Worm (Caenorhabditis elegans) whole organism, L2 larva: Measurements from ENCODE around the gene fig-1.
A peak's percentile ranks its signal among the peaks of the same experiment; 100 is the strongest.

Experiments used
- C34F6.9 ChIP-seq: fragments of 150-350 bp; optimal IDR thresholded peaks from 2 replicates; lab custom pipeline; 2014; ENCODE audit warnings: missing biosample characterization, missing genetic modification characterization
- F13H6.1 ChIP-seq: sonication (generic microtip); optimal IDR thresholded peaks from 2 replicates; lab custom pipeline; 2016; ENCODE audit warnings: missing genetic modification characterization, missing compliant biosample characterization
- R02D3.7 ChIP-seq: fragments of 150-350 bp; optimal IDR thresholded peaks from 2 replicates; lab custom pipeline; 2014; ENCODE audit warnings: missing biosample characterization, missing genetic modification characterization
- Y55F3AM.14 ChIP-seq: fragments of 200-800 bp; sonication (Bioruptor generic); optimal IDR thresholded peaks from 2 replicates; lab custom pipeline; 2018; ENCODE audit warnings: mild to moderate bottlenecking, missing genetic modification characterization, missing compliant biosample characterization
- ceh-16 ChIP-seq: fragments of 150-350 bp; optimal IDR thresholded peaks from 2 replicates; lab custom pipeline; 2014; ENCODE audit warnings: missing biosample characterization, missing genetic modification characterization
- crh-2 ChIP-seq: sonication (generic microtip); optimal IDR thresholded peaks from 2 replicates; lab custom pipeline; 2017; ENCODE audit warnings: missing biosample characterization, missing genetic modification characterization
- elt-1 ChIP-seq: fragments of 150-350 bp; optimal IDR thresholded peaks from 2 replicates; lab custom pipeline; 2014; ENCODE audit warnings: missing biosample characterization, missing genetic modification characterization
- fos-1 ChIP-seq: fragments of 150-350 bp; optimal IDR thresholded peaks from 2 replicates; lab custom pipeline; 2014; ENCODE audit warnings: missing biosample characterization, missing genetic modification characterization
- gmeb-1 ChIP-seq: fragments of 150-350 bp; optimal IDR thresholded peaks from 2 replicates; lab custom pipeline; 2014; ENCODE audit warnings: missing biosample characterization, missing genetic modification characterization
- nhr-11 ChIP-seq: fragments of 150-350 bp; optimal IDR thresholded peaks from 2 replicates; lab custom pipeline; 2014; ENCODE audit warnings: missing biosample characterization, missing genetic modification characterization
- nhr-21 ChIP-seq: fragments of 150-350 bp; optimal IDR thresholded peaks from 2 replicates; lab custom pipeline; 2014; ENCODE audit warnings: missing biosample characterization, missing genetic modification characterization
- nhr-6 ChIP-seq: fragments of 150-350 bp; optimal IDR thresholded peaks from 2 replicates; lab custom pipeline; 2014; ENCODE audit warnings: missing biosample characterization, missing genetic modification characterization
- nhr-77 ChIP-seq: fragments of 150-350 bp; optimal IDR thresholded peaks from 2 replicates; lab custom pipeline; 2014; ENCODE audit warnings: missing biosample characterization, missing genetic modification characterization
- sma-3 ChIP-seq: sonication (generic microtip); optimal IDR thresholded peaks from 2 replicates; lab custom pipeline; 2016; ENCODE audit warnings: missing genetic modification reagents, missing genetic modification characterization, missing compliant biosample characterization
- sma-9 ChIP-seq, 2 experiments: fragments of 150-350 bp in 1 of 2; sonication (generic microtip) in 1 of 2; optimal IDR thresholded peaks; 2 replicates each; lab custom pipeline; 2014 to 2016; ENCODE audit warnings: missing genetic modification characterization in 2 of 2, mild to moderate bottlenecking in 1 of 2, missing biosample characterization in 1 of 2, missing compliant biosample characterization in 1 of 2, missing genetic modification reagents in 1 of 2, moderate library complexity in 1 of 2
- snpc-4 ChIP-seq: fragments of 150-350 bp; optimal IDR thresholded peaks from 2 replicates; lab custom pipeline; 2014; ENCODE audit warnings: missing biosample characterization, missing genetic modification characterization
- unc-39 ChIP-seq: fragments of 150-350 bp; optimal IDR thresholded peaks from 2 replicates; lab custom pipeline; 2014; ENCODE audit warnings: missing biosample characterization, missing genetic modification characterization
- unc-55 ChIP-seq: fragments of 150-350 bp; sonication (generic microtip); optimal IDR thresholded peaks from 3 replicates; lab custom pipeline; 2014; ENCODE audit warnings: missing biosample characterization, missing genetic modification reagents, missing genetic modification characterization
- zag-1 ChIP-seq: fragments of 150-350 bp; optimal IDR thresholded peaks from 2 replicates; lab custom pipeline; 2014; ENCODE audit warnings: missing biosample characterization, missing genetic modification characterization
- ztf-1 ChIP-seq: fragments of 200-800 bp; sonication (Bioruptor generic); conservative IDR thresholded peaks from 2 replicates; pipeline ENCODE4 v1.3.6; 2022; ENCODE audit warnings: missing genetic modification characterization, missing compliant biosample characterization
- ztf-11 ChIP-seq: sonication (generic microtip); optimal IDR thresholded peaks from 2 replicates; lab custom pipeline; 2017; ENCODE audit warnings: missing biosample characterization, missing genetic modification characterization
- ztf-4 ChIP-seq: fragments of 150-350 bp; optimal IDR thresholded peaks from 2 replicates; lab custom pipeline; 2014; ENCODE audit warnings: missing biosample characterization, missing genetic modification characterization

Gene fig-1

DNA sequence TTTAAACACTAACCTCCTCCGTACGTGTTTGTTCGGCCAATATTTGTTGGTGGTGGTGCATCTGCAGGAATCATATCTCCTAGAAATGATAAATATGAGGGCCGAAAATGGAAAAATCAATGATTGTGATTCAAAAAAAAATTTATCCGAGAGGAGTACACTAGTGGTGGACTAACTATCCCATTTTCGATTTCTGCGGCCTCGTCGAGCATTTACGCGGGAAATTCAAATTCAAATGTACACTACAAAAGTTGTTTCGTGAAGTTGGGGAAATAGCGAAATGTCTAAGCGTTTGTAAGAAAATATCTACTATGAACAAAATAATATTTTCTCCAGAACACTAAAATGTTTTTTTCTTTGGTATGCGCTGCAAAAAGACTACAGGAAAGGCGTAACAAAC is 48.3 kb upstream of the fig-1 start (continued):
- TF ChIP-seq F13H6.1 (tag; lab: Kevin White, UChicago) (peak; percentile 57), nhr-6 (peak; percentile 17), elt-1 (tag; lab: Kevin White, UChicago) (no peak), ceh-16 (tag; lab: Kevin White, UChicago) (no peak), fos-1 (tag; lab: Kevin White, UChicago) (peak; percentile 24)

DNA sequence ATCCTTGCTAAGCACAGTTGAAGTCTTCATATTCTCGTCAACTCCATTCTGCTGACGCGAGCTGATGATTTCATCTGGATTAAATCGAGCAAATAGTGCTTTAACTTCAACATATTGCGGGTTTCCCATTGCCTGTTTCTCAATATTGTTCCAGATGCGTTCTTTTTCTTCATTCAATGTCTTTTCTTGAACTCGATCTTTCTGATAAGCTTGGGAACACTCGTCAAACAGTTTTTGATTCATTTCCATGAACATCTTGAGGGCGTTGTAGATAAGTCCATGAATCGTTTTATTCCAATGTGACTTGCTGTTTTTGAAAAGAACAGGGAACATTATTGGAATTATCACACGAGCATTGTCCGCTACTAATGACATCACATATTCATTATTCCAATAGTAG is 46.7 kb upstream of the fig-1 start:
- no peak for TF ChIP-seq nhr-11
- TF ChIP-seq Y55F3AM.14 (GFP tag; lab: Kevin White, UChicago): no peak
- no peak for TF ChIP-seq gmeb-1
- no peak for TF ChIP-seq sma-9 (GFP tag; optimal IDR thresholded peaks at IDR 0.05; lab: Kevin White, UChicago)
- no peak for TF ChIP-seq sma-9 (tag; optimal IDR thresholded peaks at IDR 0.05; lab: Kevin White, UChicago)
- TF ChIP-seq, all 48 proteins: peak for 0

DNA sequence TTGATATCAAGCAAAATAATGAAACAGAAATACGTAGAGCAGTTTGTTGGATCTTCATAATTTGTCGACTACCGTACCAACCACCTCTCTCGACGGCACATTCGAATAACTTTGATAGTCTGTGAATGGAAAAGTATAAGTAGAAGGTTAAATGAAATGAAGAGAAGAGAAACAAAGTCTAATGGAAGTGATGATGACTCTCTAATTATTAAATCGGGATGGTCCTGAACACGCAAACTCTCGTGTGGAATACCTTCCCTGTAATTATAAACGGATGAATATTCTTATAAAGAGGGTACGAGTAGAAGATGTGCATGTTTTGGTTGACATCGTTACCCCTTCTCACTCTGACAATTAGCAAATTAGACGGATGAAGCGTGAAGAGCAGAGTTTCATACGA is 41.8 kb upstream of the fig-1 start, which contains the start of the genes C13G3.12 and hot-6:
Gene C13G3.12, minus strand, starts transcription at position 101 of the 400 bp plus-strand sequence.
Gene hot-6, minus strand, starts transcription at position 121 of the 400 bp plus-strand sequence.
- TF ChIP-seq R02D3.7 (tag; lab: Kevin White, UChicago) (no peak), unc-39 (tag; lab: Kevin White, UChicago) (no peak), ztf-4 (tag; lab: Kevin White, UChicago) (no peak), nhr-11 (no peak), crh-2 (no peak), ztf-1 (no peak), nhr-21 (tag; lab: Kevin White, UChicago) (no peak)
- TF ChIP-seq, all 48 proteins: peak for 0

DNA sequence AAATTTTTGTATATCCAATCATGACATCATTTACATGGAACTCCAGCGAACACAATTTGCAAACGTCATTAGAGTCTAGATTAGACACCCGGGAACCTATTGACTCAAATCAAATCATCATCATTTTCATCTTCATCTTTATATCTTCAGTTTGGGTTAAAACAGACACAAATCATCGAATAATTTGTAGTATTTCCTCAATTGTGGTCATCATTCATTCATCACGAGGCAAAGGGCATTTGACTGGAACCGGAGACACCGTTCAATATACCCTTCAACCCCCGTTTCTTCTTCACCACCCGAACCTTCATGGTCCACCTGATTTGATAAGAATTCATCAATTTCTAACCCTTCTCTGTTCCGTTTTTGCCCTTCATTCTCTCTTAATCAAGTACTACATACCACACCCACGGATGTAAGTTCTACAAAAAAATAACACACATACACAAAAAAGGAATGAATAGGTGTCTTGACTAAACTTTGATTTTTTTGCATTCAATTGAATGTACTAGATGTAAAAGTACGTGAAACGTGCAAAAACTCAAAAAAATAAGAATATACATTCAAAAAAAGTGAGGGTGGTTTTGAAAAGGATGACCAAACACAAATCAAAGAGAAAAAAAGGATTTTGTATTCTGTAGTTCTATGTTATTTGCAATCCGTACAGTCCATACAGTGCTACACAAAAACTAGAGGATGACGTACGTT is 36.0 kb upstream of the fig-1 start:
- peak; percentile 57 for TF ChIP-seq sma-3
- no peak for TF ChIP-seq zag-1 (tag; lab: Kevin White, UChicago)
- peak; percentile 69 for TF ChIP-seq sma-9 (GFP tag; optimal IDR thresholded peaks at IDR 0.05; lab: Kevin White, UChicago)
- no peak for TF ChIP-seq sma-9 (tag; optimal IDR thresholded peaks at IDR 0.05; lab: Kevin White, UChicago)
- TF ChIP-seq, all 48 proteins: peak for 2

DNA sequence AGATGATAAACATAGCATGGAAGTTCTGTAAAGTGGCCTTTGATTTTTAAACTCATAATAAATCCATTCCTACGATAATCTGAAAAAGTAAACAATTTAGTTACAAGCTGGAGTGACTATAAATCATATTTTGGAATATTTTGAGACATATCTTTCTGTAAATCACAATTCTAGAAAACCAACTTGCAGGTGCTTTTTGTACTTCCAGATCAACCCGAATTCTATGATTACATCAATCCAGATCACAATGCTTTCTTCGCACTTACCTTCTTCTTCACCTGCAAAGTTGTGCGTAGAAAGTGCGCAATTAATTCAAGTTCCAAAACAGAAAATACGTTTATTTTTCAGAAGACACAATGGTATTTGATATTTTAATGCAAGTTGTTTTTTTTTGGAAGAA is 33.7 kb upstream of the fig-1 start:
- TF ChIP-seq Y55F3AM.14 (GFP tag; lab: Kevin White, UChicago) (no peak), C34F6.9 (tag; lab: Kevin White, UChicago) (no peak)

DNA sequence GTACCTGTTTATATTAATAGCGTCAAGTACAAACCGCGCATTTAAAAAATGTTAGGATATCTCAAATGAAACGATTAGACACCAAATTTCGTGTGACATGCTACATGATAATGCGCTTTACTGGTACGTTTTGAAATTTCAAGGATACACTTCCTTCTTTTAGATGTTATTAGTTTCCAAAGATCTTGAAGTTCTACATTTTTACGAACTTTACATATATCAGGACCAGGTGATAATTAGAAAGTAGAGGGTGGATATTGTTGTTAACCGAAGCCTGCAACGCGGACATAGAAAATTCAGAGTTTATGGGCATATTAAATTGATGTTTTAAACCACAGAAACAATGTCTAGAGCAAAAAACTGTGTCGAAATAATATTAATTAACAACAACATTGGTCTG is 32.2 kb upstream of the fig-1 start:
- no peak for TF ChIP-seq ceh-16 (tag; lab: Kevin White, UChicago)
- no peak for TF ChIP-seq snpc-4 (tag; lab: Kevin White, UChicago)
- no peak for TF ChIP-seq ztf-1
- TF ChIP-seq sma-9 (GFP tag; optimal IDR thresholded peaks at IDR 0.05; lab: Kevin White, UChicago): no peak
- TF ChIP-seq sma-9 (tag; optimal IDR thresholded peaks at IDR 0.05; lab: Kevin White, UChicago): no peak
- TF ChIP-seq gmeb-1: no peak
- no peak for TF ChIP-seq unc-55 (GFP tag; lab: Kevin White, UChicago)
- no peak for TF ChIP-seq C34F6.9 (tag; lab: Kevin White, UChicago)
- TF ChIP-seq, all 48 proteins: peak for 0

DNA sequence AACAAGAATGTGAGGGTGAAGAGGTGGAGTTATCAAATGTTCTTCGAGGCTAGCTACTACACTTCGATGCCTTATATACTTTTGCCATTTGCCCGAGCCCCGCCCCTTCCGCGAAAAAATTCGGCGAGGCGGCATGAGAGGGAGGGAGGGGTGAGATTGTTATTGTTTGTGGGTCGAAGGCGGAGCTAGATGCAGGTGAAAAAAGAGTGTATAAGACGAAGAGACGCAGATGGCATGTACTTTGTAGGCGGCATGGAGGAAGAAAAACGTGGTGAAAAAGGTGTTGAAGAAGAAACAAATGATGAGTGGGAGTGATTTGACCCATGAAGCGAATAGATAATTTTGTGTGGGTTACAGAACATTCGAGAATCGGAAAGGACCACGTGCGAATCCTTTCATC is 31.4 kb upstream of the fig-1 start, which contains the start of gene C13G3.1:
Gene C13G3.1, minus strand, starts transcription at position 47 of the 400 bp plus-strand sequence.
- TF ChIP-seq ztf-1: no peak
- no peak for TF ChIP-seq snpc-4 (tag; lab: Kevin White, UChicago)
- no peak for TF ChIP-seq Y55F3AM.14 (GFP tag; lab: Kevin White, UChicago)
- TF ChIP-seq, all 48 proteins: peak for 0

DNA sequence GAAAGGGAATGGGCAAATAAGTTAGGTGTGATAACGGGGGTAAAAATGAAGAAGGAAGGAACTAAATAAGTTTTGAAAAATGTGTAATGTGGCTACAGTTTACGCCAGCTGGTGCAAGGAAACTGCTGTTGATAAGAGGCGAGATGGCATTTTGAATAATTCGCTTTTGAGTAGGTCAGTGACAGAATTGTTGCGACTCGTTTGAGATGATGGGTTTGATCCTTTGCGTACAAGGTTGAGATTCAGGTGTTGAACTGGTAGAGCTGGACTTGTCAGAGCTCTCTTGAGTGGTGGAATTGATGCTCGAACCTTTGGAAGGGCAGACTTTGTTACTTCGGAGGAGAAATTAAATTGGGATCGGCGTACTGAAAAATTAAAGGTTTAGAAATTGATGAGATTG is 30.8 kb upstream of the fig-1 start:
- no peak for TF ChIP-seq ztf-11 (tag; lab: Kevin White, UChicago)

DNA sequence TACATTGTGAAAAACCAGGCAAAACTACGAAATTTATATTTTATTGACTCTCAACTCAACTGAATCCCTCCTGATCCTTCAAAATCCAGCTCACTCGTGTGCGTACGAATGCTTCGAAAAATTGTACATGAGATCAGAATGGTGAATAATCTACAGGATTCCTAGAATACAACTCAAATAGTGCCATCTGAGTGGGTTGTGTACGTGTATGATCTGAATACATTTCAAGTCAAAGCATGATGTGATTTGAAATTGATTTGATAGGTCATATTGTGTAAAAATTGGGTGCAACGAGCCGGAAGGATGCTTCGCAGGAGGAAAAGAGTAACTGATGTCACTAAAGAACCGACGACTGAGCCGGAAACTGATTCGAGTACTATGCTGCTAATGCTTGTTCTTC is 29.8 kb upstream of the fig-1 start:
- peak; percentile 32 for TF ChIP-seq nhr-21 (tag; lab: Kevin White, UChicago)
- TF ChIP-seq nhr-11: no peak
- no peak for TF ChIP-seq nhr-77 (tag; lab: Kevin White, UChicago)
